Worm (Caenorhabditis elegans) whole organism, late embryonic: ENCODE data around the gene dph-5.
A peak's percentile ranks its signal among the peaks of the same experiment; 100 is the strongest.

ENCODE experiments used
- C38D4.7 ChIP-seq: fragments of 200-800 bp; sonication (Bioruptor generic); optimal IDR thresholded peaks from 2 replicates; lab custom pipeline; 2018; ENCODE audit warnings: mild to moderate bottlenecking, missing genetic modification characterization, moderate library complexity, missing compliant biosample characterization
- F13H6.1 ChIP-seq: sonication (generic microtip); optimal IDR thresholded peaks from 2 replicates; lab custom pipeline; 2016; ENCODE audit warnings: missing genetic modification characterization, missing compliant biosample characterization
- K02D7.2 ChIP-seq: sonication (generic microtip); optimal IDR thresholded peaks from 2 replicates; lab custom pipeline; 2017; ENCODE audit warnings: mild to moderate bottlenecking, missing genetic modification characterization, missing compliant biosample characterization
- K09A11.1 ChIP-seq: sonication (generic microtip); optimal IDR thresholded peaks from 2 replicates; lab custom pipeline; 2017; ENCODE audit warnings: antibody characterized with exemption, mild to moderate bottlenecking, missing genetic modification characterization, missing compliant biosample characterization; ENCODE audit not compliant: insufficient read depth
- ahr-1 ChIP-seq: sonication (generic microtip); optimal IDR thresholded peaks from 2 replicates; lab custom pipeline; 2016; ENCODE audit warnings: missing genetic modification characterization, missing compliant biosample characterization
- ceh-18 ChIP-seq: sonication (generic microtip); optimal IDR thresholded peaks from 2 replicates; lab custom pipeline; 2016; ENCODE audit warnings: missing genetic modification characterization, missing compliant biosample characterization
- ceh-19 ChIP-seq: fragments of 200-800 bp; sonication (Bioruptor generic); optimal IDR thresholded peaks from 2 replicates; lab custom pipeline; 2018; ENCODE audit warnings: mild to moderate bottlenecking, missing genetic modification characterization, missing compliant biosample characterization
- ceh-2 ChIP-seq: sonication (generic microtip); optimal IDR thresholded peaks from 2 replicates; lab custom pipeline; 2016; ENCODE audit warnings: missing genotype, missing genetic modification characterization, missing compliant biosample characterization
- ceh-30 ChIP-seq: fragments of 150-350 bp; optimal IDR thresholded peaks from 2 replicates; lab custom pipeline; 2014; ENCODE audit warnings: missing biosample characterization, missing genetic modification characterization
- ceh-31 ChIP-seq: sonication (generic microtip); optimal IDR thresholded peaks from 2 replicates; lab custom pipeline; 2016; ENCODE audit warnings: missing genetic modification characterization, missing compliant biosample characterization
- ceh-34 ChIP-seq: sonication (generic microtip); optimal IDR thresholded peaks from 2 replicates; lab custom pipeline; 2016; ENCODE audit warnings: mild to moderate bottlenecking, missing genetic modification characterization, missing compliant biosample characterization
- ceh-48 ChIP-seq: sonication (generic microtip); optimal IDR thresholded peaks from 2 replicates; lab custom pipeline; 2016; ENCODE audit warnings: missing genetic modification characterization, inconsistent platforms, missing compliant biosample characterization
- ceh-6 ChIP-seq: fragments of 200-800 bp; sonication (Bioruptor generic); optimal IDR thresholded peaks from 2 replicates; lab custom pipeline; 2018; ENCODE audit warnings: mild to moderate bottlenecking, missing genetic modification characterization, missing compliant biosample characterization
- dmd-4 ChIP-seq: sonication (generic microtip); optimal IDR thresholded peaks from 2 replicates; lab custom pipeline; 2016; ENCODE audit warnings: borderline replicate concordance, missing genetic modification characterization, missing compliant biosample characterization
- dve-1 ChIP-seq: sonication (generic microtip); optimal IDR thresholded peaks from 2 replicates; lab custom pipeline; 2017; ENCODE audit warnings: antibody characterized with exemption, mild to moderate bottlenecking, missing genetic modification characterization, missing compliant biosample characterization
- ets-4 ChIP-seq: sonication (generic microtip); optimal IDR thresholded peaks from 2 replicates; lab custom pipeline; 2016; ENCODE audit warnings: missing genetic modification characterization, missing compliant biosample characterization
- eyg-1 ChIP-seq: sonication (generic microtip); optimal IDR thresholded peaks from 2 replicates; lab custom pipeline; 2016; ENCODE audit warnings: missing genotype, missing genetic modification characterization, missing compliant biosample characterization
- fkh-6 ChIP-seq: sonication (generic microtip); optimal IDR thresholded peaks from 2 replicates; lab custom pipeline; 2016; ENCODE audit warnings: missing genetic modification characterization, missing compliant biosample characterization
- gmeb-2 ChIP-seq: sonication (generic microtip); optimal IDR thresholded peaks from 2 replicates; lab custom pipeline; 2016; ENCODE audit warnings: missing genetic modification characterization, inconsistent platforms, missing compliant biosample characterization
- hlh-13 ChIP-seq: fragments of 200-800 bp; sonication (Bioruptor generic); optimal IDR thresholded peaks from 2 replicates; lab custom pipeline; 2018; ENCODE audit warnings: mild to moderate bottlenecking, missing genetic modification characterization, missing compliant biosample characterization
- hlh-30 ChIP-seq: sonication (generic microtip); optimal IDR thresholded peaks from 2 replicates; lab custom pipeline; 2017; ENCODE audit warnings: antibody characterized with exemption, missing genetic modification characterization, missing compliant biosample characterization; ENCODE audit not compliant: insufficient read depth
- hlh-6 ChIP-seq: sonication (generic microtip); optimal IDR thresholded peaks from 2 replicates; lab custom pipeline; 2016; ENCODE audit warnings: missing genotype, missing genetic modification characterization, missing compliant biosample characterization
- lin-11 ChIP-seq: fragments of 200-800 bp; sonication (Bioruptor generic); optimal IDR thresholded peaks from 2 replicates; lab custom pipeline; 2018; ENCODE audit warnings: mild to moderate bottlenecking, missing genetic modification characterization, missing compliant biosample characterization
- mec-3 ChIP-seq: sonication (generic microtip); optimal IDR thresholded peaks from 2 replicates; lab custom pipeline; 2016; ENCODE audit warnings: borderline replicate concordance, missing genetic modification characterization, missing compliant biosample characterization
- nfya-1 ChIP-seq: sonication (generic microtip); optimal IDR thresholded peaks from 2 replicates; lab custom pipeline; 2017; ENCODE audit warnings: missing genetic modification characterization, mild to moderate bottlenecking, missing compliant biosample characterization, antibody characterized with exemption, moderate library complexity
- pat-9 ChIP-seq: fragments of 200-800 bp; sonication (Bioruptor generic); optimal IDR thresholded peaks from 2 replicates; lab custom pipeline; 2018; ENCODE audit warnings: mild to moderate bottlenecking, missing genetic modification characterization, moderate library complexity, missing compliant biosample characterization
- pax-1 ChIP-seq: fragments of 150-350 bp; optimal IDR thresholded peaks from 2 replicates; lab custom pipeline; 2014; ENCODE audit warnings: missing biosample characterization, missing genetic modification characterization
- pha-2 ChIP-seq: sonication (generic microtip); optimal IDR thresholded peaks from 2 replicates; lab custom pipeline; 2017; ENCODE audit warnings: mild to moderate bottlenecking, missing genetic modification characterization, missing compliant biosample characterization
- pqm-1 ChIP-seq: sonication (generic microtip); optimal IDR thresholded peaks from 2 replicates; lab custom pipeline; 2016; ENCODE audit warnings: missing genetic modification characterization, missing compliant biosample characterization
- pros-1 ChIP-seq: fragments of 150-350 bp; optimal IDR thresholded peaks from 2 replicates; lab custom pipeline; 2014; ENCODE audit warnings: missing biosample characterization, missing genetic modification reagents, missing genetic modification characterization
- rnt-1 ChIP-seq: sonication (generic microtip); optimal IDR thresholded peaks from 2 replicates; lab custom pipeline; 2016; ENCODE audit warnings: missing genetic modification characterization, missing compliant biosample characterization
- sox-2 ChIP-seq: fragments of 200-800 bp; sonication (Bioruptor generic); IDR thresholded peaks from 2 replicates; pipeline ENCODE4 v1.3.6; 2022; ENCODE audit warnings: missing genetic modification reagents, missing genetic modification characterization, missing compliant biosample characterization
- sox-4 ChIP-seq: sonication (generic microtip); optimal IDR thresholded peaks from 2 replicates; lab custom pipeline; 2017; ENCODE audit warnings: mild to moderate bottlenecking, missing genetic modification characterization, inconsistent platforms, missing compliant biosample characterization
- ttx-3 ChIP-seq: sonication (generic microtip); optimal IDR thresholded peaks from 2 replicates; lab custom pipeline; 2016; ENCODE audit warnings: missing genetic modification reagents, missing genetic modification characterization, missing compliant biosample characterization
- unc-3 ChIP-seq, 2 experiments: fragments of 200-800 bp in 1 of 2; sonication (Bioruptor generic) in 1 of 2; sonication (generic microtip) in 1 of 2; conservative IDR thresholded peaks in 1 of 2; optimal IDR thresholded peaks in 1 of 2; 2 replicates each; pipeline versions ENCODE4 v1.3.6 to Lab custom; 2016 to 2022; ENCODE audit warnings: missing compliant biosample characterization in 2 of 2, missing genetic modification characterization in 2 of 2, missing genetic modification reagents in 1 of 2
- unc-42 ChIP-seq: sonication (generic microtip); optimal IDR thresholded peaks from 2 replicates; lab custom pipeline; 2016; ENCODE audit warnings: missing genotype, missing genetic modification characterization, missing compliant biosample characterization

Gene dph-5

DNA sequence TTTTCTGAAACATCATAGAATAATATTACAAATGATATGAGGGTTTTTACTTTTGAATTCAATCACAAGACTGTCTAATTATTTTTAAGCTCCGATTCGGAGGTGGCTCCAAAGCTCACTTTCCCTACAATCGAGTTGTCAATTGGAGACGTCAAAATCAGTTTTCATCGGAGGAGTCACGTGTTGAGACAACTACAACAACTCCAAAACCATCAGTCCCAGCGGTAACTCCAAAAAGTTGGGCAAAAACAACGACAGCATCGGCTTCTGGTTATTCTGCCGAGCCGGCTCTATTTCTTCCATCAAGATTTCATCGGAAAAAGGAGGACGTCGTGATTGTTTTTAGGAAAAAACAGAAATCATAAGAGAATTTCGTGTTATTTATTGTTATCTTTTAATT is 34.1 kb downstream of the dph-5 start:
- TF ChIP-seq hlh-30 (tag; lab: Kevin White, UChicago) (peak; percentile 24), ceh-18 (tag; lab: Kevin White, UChicago) (no peak)

DNA sequence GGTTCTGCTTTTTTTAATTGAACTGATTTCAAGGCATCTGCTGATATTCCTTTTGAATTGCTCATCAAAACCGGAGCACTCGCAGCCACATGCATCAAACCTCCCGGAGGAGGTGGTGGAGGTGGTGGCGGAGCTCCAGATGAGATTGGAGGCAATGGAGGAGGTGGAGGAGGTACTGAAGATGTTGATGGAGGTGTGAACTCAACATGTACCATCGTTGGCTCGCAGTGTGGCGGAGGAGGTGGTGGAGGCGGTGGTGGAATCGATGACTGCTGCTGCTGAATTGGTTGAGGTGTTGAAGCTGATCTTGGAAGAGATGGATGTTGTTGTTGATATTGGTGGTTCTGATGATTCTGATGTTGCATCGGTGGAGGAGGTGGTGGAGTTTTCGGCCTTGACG is 37.0 kb downstream of the dph-5 start:
- TF ChIP-seq pros-1 (tag; lab: Kevin White, UChicago) (no peak), pqm-1 (no peak), pha-2 (tag; lab: Kevin White, UChicago) (no peak), sox-4 (tag; lab: Kevin White, UChicago) (no peak), ceh-31 (tag; lab: Kevin White, UChicago) (no peak), ceh-6 (GFP tag; lab: Kevin White, UChicago) (no peak), K09A11.1 (tag; lab: Kevin White, UChicago) (no peak), mec-3 (tag; lab: Kevin White, UChicago) (no peak)

DNA sequence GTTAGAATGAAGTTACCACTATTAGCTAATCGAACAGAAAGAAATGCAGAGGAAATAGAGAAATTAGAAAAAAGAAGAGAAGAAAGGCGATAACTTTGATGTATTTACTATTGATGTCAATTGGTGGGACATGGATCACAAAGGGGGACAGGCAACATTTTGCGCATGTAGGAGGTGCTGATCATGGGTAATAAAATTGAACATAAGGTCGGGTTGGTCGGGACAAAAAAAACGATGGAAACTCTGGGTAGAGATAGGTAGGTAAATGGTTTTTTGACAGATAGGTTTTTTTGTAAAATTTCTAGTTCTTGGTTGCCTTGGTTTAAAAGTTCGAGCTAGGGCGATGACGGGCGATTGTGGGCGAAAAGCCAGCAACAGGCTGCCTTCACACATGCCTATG is 40.9 kb downstream of the dph-5 start, which contains the start of gene shn-1:
Gene shn-1, minus strand, starts transcription at position 101 of the 400 bp plus-strand sequence.
- TF ChIP-seq gmeb-2 (tag; lab: Kevin White, UChicago) (no peak), F13H6.1 (no peak)

ce11 chrII:11392390-11392789 is 42.4 kb downstream of the dph-5 start:
- TF ChIP-seq ceh-6 (GFP tag; lab: Kevin White, UChicago) (no peak), ceh-19 (GFP tag; lab: Kevin White, UChicago) (no peak), fkh-6 (tag; lab: Kevin White, UChicago) (no peak), unc-42 (no peak)

- TF ChIP-seq dve-1 (no peak), ceh-31 (tag; lab: Kevin White, UChicago) (no peak), eyg-1 (tag; lab: Kevin White, UChicago) (peak; percentile 11), pax-1 (tag; lab: Kevin White, UChicago) (no peak), K02D7.2 (no peak), C38D4.7 (GFP tag; lab: Kevin White, UChicago) (no peak), dmd-4 (tag; lab: Kevin White, UChicago) (no peak), ahr-1 (tag; lab: Kevin White, UChicago) (no peak), ceh-34 (peak; percentile 52), ceh-48 (tag; lab: Kevin White, UChicago) (no peak), hlh-30 (tag; lab: Kevin White, UChicago) (no peak), rnt-1 (tag; lab: Kevin White, UChicago) (no peak), ets-4 (tag; lab: Kevin White, UChicago) (no peak), pat-9 (tag; lab: Kevin White, UChicago) (no peak), ceh-2 (tag; lab: Kevin White, UChicago) (peak; percentile 34), hlh-6 (tag; lab: Kevin White, UChicago) (no peak), sox-2 (GFP tag; lab: Robert Waterston, UW) (no peak), lin-11 (tag; lab: Kevin White, UChicago) (no peak), ceh-19 (GFP tag; lab: Kevin White, UChicago) (peak; percentile 16), unc-42 (no peak), unc-3 (GFP tag; conservative IDR thresholded peaks at IDR 0.05; lab: Robert Waterston, UW) (no peak), unc-3 (tag; optimal IDR thresholded peaks at IDR 0.05; lab: Kevin White, UChicago) (no peak), ceh-30 (tag; lab: Kevin White, UChicago) (no peak), pha-2 (tag; lab: Kevin White, UChicago) (no peak), pros-1 (tag; lab: Kevin White, UChicago) (no peak), gmeb-2 (tag; lab: Kevin White, UChicago) (no peak), hlh-13 (GFP tag; lab: Kevin White, UChicago) (no peak), nfya-1 (tag; lab: Kevin White, UChicago) (no peak), ttx-3 (no peak)
Observed at ce11 chrII:11393787-11394186, 43.8 kb downstream of the dph-5 start.
